Fruit fly (Drosophila melanogaster): Measurements from ENCODE around the gene Scamp.

DNA sequence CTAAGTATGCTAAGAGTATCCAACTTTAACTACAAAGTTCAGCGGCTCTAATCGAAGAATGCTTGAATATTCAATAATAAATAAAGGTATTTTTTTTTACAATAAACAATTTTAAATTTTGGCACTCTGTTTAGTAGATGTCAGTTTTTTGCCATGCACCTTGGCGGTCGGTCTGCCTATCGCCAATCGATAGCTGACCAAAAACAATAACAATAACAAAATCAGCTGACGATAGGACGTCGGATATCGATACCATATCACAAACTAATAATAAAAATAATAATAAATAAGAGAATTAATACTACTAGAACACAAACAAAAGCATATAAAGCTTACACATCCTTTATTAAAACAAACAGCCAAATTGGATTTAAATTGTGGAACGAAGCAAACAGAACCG, 37.0 kb upstream of the Scamp start, which contains the start of gene Gmap:
- TF ChIP-seq CG4318 (GFP tag; optimal IDR thresholded peaks at IDR 0.05) (no peak), CG9139 (GFP tag; optimal IDR thresholded peaks at IDR 0.05) (no peak), CG6276 (GFP tag; optimal IDR thresholded peaks at IDR 0.05) (no peak), Sox14 (GFP tag; optimal IDR thresholded peaks at IDR 0.05) (no peak), CG16779 (tag; optimal IDR thresholded peaks at IDR 0.05) (no peak), Eip93F (GFP tag; optimal IDR thresholded peaks at IDR 0.05) (no peak), topi (GFP tag; optimal IDR thresholded peaks at IDR 0.05) (no peak), fd85E (GFP tag; optimal IDR thresholded peaks at IDR 0.05) (no peak), spab (GFP tag; optimal IDR thresholded peaks at IDR 0.05) (no peak), ss (GFP tag; optimal IDR thresholded peaks at IDR 0.05) (no peak), Sox102F (GFP tag; optimal IDR thresholded peaks at IDR 0.05) (no peak), Ets21C (GFP tag; optimal IDR thresholded peaks at IDR 0.05) (no peak), Hr38 (GFP tag; optimal IDR thresholded peaks at IDR 0.05) (no peak), salr (GFP tag; optimal IDR thresholded peaks at IDR 0.05) (no peak)

Measured in whole organism, prepupa.